Worm (Caenorhabditis elegans) whole organism, L2 larva: ENCODE results near the gene C18H9.1.
A peak's percentile ranks its signal among the peaks of the same experiment; 100 is the strongest.

Source experiments
- F13H6.1 ChIP-seq: sonication (generic microtip); optimal IDR thresholded peaks from 2 replicates; lab custom pipeline; 2016; ENCODE audit warnings: missing genetic modification characterization, missing compliant biosample characterization
- R02D3.7 ChIP-seq: fragments of 150-350 bp; optimal IDR thresholded peaks from 2 replicates; lab custom pipeline; 2014; ENCODE audit warnings: missing biosample characterization, missing genetic modification characterization
- Y55F3AM.14 ChIP-seq: fragments of 200-800 bp; sonication (Bioruptor generic); optimal IDR thresholded peaks from 2 replicates; lab custom pipeline; 2018; ENCODE audit warnings: mild to moderate bottlenecking, missing genetic modification characterization, missing compliant biosample characterization
- alr-1 ChIP-seq: fragments of 150-350 bp; optimal IDR thresholded peaks from 2 replicates; lab custom pipeline; 2014; ENCODE audit warnings: missing biosample characterization, missing genetic modification characterization
- aly-2 ChIP-seq: fragments of 150-350 bp; optimal IDR thresholded peaks from 2 replicates; lab custom pipeline; 2014; ENCODE audit warnings: missing biosample characterization, missing genetic modification characterization
- ama-1 ChIP-seq: fragments of 150-350 bp; optimal IDR thresholded peaks from 2 replicates; lab custom pipeline; 2018; ENCODE audit warnings: inconsistent platforms
- blmp-1 ChIP-seq: sonication (generic microtip); optimal IDR thresholded peaks from 2 replicates; lab custom pipeline; 2017; ENCODE audit warnings: missing genetic modification characterization, mild to moderate bottlenecking, missing compliant biosample characterization, antibody characterized with exemption, moderate library complexity; ENCODE audit not compliant: insufficient read depth
- ceh-16 ChIP-seq: fragments of 150-350 bp; optimal IDR thresholded peaks from 2 replicates; lab custom pipeline; 2014; ENCODE audit warnings: missing biosample characterization, missing genetic modification characterization
- ceh-82 ChIP-seq: fragments of 150-350 bp; optimal IDR thresholded peaks from 2 replicates; lab custom pipeline; 2014; ENCODE audit warnings: missing biosample characterization, missing genetic modification characterization
- dmd-4 ChIP-seq: sonication (generic microtip); optimal IDR thresholded peaks from 2 replicates; lab custom pipeline; 2017; ENCODE audit warnings: missing biosample characterization, missing genetic modification characterization
- egl-27 ChIP-seq: sonication (generic microtip); optimal IDR thresholded peaks from 3 replicates; lab custom pipeline; 2017; ENCODE audit warnings: missing biosample characterization, missing genetic modification reagents, missing genetic modification characterization
- elt-3 ChIP-seq: sonication (generic microtip); optimal IDR thresholded peaks from 2 replicates; lab custom pipeline; 2017; ENCODE audit warnings: missing biosample characterization, missing genetic modification characterization
- fos-1 ChIP-seq: fragments of 150-350 bp; optimal IDR thresholded peaks from 2 replicates; lab custom pipeline; 2014; ENCODE audit warnings: missing biosample characterization, missing genetic modification characterization
- lin-13 ChIP-seq: fragments of 150-350 bp; optimal IDR thresholded peaks from 2 replicates; lab custom pipeline; 2014; ENCODE audit warnings: missing biosample characterization, missing genetic modification reagents, missing genetic modification characterization
- lin-39 ChIP-seq: fragments of 150-350 bp; optimal IDR thresholded peaks from 2 replicates; lab custom pipeline; 2014; ENCODE audit warnings: missing biosample characterization, missing genetic modification reagents, missing genetic modification characterization
- mbf-1 ChIP-seq: sonication (generic microtip); optimal IDR thresholded peaks from 2 replicates; lab custom pipeline; 2017; ENCODE audit warnings: missing biosample characterization, missing genetic modification characterization
- mdl-1 ChIP-seq, 2 experiments: fragments of 150-350 bp in 1 of 2; sonication (generic microtip) in 1 of 2; optimal IDR thresholded peaks; 2 replicates each; lab custom pipeline; 2017; ENCODE audit warnings: missing biosample characterization in 2 of 2, missing genetic modification characterization in 2 of 2
- nhr-10 ChIP-seq: sonication (generic microtip); optimal IDR thresholded peaks from 2 replicates; lab custom pipeline; 2017; ENCODE audit warnings: missing biosample characterization, missing genetic modification characterization
- nhr-21 ChIP-seq: fragments of 150-350 bp; optimal IDR thresholded peaks from 2 replicates; lab custom pipeline; 2014; ENCODE audit warnings: missing biosample characterization, missing genetic modification characterization
- nhr-237 ChIP-seq: fragments of 150-350 bp; optimal IDR thresholded peaks from 2 replicates; lab custom pipeline; 2014; ENCODE audit warnings: missing biosample characterization, missing genetic modification characterization
- nhr-25 ChIP-seq: fragments of 150-350 bp; sonication (generic microtip); optimal IDR thresholded peaks from 3 replicates; lab custom pipeline; 2014; ENCODE audit warnings: missing biosample characterization, missing genetic modification characterization
- nhr-6 ChIP-seq: fragments of 150-350 bp; optimal IDR thresholded peaks from 2 replicates; lab custom pipeline; 2014; ENCODE audit warnings: missing biosample characterization, missing genetic modification characterization
- nhr-77 ChIP-seq: fragments of 150-350 bp; optimal IDR thresholded peaks from 2 replicates; lab custom pipeline; 2014; ENCODE audit warnings: missing biosample characterization, missing genetic modification characterization
- peb-1 ChIP-seq: fragments of 150-350 bp; optimal IDR thresholded peaks from 2 replicates; lab custom pipeline; 2014; ENCODE audit warnings: missing biosample characterization, missing genetic modification characterization
- sem-4 ChIP-seq: fragments of 150-350 bp; optimal IDR thresholded peaks from 2 replicates; lab custom pipeline; 2014; ENCODE audit warnings: missing biosample characterization, missing genetic modification reagents, missing genetic modification characterization
- sma-3 ChIP-seq: sonication (generic microtip); optimal IDR thresholded peaks from 2 replicates; lab custom pipeline; 2016; ENCODE audit warnings: missing genetic modification reagents, missing genetic modification characterization, missing compliant biosample characterization
- sma-9 ChIP-seq, 2 experiments: fragments of 150-350 bp in 1 of 2; sonication (generic microtip) in 1 of 2; optimal IDR thresholded peaks; 2 replicates each; lab custom pipeline; 2014 to 2016; ENCODE audit warnings: missing genetic modification characterization in 2 of 2, mild to moderate bottlenecking in 1 of 2, missing biosample characterization in 1 of 2, missing compliant biosample characterization in 1 of 2, missing genetic modification reagents in 1 of 2, moderate library complexity in 1 of 2
- unc-39 ChIP-seq: fragments of 150-350 bp; optimal IDR thresholded peaks from 2 replicates; lab custom pipeline; 2014; ENCODE audit warnings: missing biosample characterization, missing genetic modification characterization
- unc-55 ChIP-seq: fragments of 150-350 bp; sonication (generic microtip); optimal IDR thresholded peaks from 3 replicates; lab custom pipeline; 2014; ENCODE audit warnings: missing biosample characterization, missing genetic modification reagents, missing genetic modification characterization
- unc-62 ChIP-seq: fragments of 150-350 bp; optimal IDR thresholded peaks from 2 replicates; lab custom pipeline; 2014; ENCODE audit warnings: missing biosample characterization, missing genetic modification reagents, missing genetic modification characterization
- ztf-1 ChIP-seq: fragments of 200-800 bp; sonication (Bioruptor generic); conservative IDR thresholded peaks from 2 replicates; pipeline ENCODE4 v1.3.6; 2022; ENCODE audit warnings: missing genetic modification characterization, missing compliant biosample characterization
- ztf-11 ChIP-seq: sonication (generic microtip); optimal IDR thresholded peaks from 2 replicates; lab custom pipeline; 2017; ENCODE audit warnings: missing biosample characterization, missing genetic modification characterization

The C18H9.1 gene

DNA sequence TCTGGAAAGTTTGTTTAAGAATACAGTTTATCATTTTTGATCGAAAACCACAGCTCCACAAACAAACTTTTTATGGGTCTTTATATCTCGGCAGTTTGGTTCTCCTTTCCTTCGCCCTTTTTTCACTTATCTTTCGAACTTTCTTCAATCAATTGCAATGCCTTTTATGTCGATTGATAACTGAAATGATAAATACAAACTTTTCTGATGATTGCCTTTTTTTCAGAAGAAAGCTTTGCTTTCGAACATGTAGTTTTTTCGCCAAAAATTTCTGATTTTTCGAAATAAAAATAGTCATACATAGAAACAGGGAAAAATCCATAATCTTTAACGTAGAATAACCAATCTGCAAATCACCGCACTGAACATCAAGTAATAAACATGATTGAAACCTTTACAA is 37.7 kb upstream of the C18H9.1 start, which contains the start of gene T19D12.2:
T19D12.2 (plus strand) TSS at position 125 of the 400 bp plus-strand sequence.
- TF ChIP-seq ceh-16 (tag; lab: Kevin White, UChicago) (no peak), fos-1 (tag; lab: Kevin White, UChicago) (peak; percentile 82)

DNA sequence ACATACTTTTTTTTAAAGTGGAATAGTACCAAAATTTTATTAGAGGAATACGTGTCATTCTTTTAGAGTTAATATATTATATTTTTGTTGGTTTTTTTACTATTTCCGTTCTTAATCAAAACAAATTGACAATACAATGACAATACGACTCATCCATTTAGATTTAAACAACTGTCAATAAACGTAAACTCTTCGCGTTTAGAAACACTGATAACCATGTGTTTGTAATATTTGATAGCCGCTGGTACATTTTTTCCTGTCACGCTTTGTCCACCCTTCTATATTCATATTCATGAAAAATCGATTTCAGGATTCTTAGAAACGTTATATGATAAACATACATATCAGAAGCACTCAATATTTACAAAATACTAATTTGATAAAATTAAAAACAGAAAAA is 35.1 kb upstream of the C18H9.1 start:
- TF ChIP-seq mbf-1 (no peak), mdl-1 (tag; optimal IDR thresholded peaks at IDR 0.05; lab: Kevin White, UChicago) (no peak), fos-1 (tag; lab: Kevin White, UChicago) (peak; percentile 30), nhr-10 (tag; lab: Kevin White, UChicago) (no peak), unc-55 (GFP tag; lab: Kevin White, UChicago) (no peak), nhr-77 (tag; lab: Kevin White, UChicago) (no peak), dmd-4 (tag; lab: Kevin White, UChicago) (no peak)

DNA sequence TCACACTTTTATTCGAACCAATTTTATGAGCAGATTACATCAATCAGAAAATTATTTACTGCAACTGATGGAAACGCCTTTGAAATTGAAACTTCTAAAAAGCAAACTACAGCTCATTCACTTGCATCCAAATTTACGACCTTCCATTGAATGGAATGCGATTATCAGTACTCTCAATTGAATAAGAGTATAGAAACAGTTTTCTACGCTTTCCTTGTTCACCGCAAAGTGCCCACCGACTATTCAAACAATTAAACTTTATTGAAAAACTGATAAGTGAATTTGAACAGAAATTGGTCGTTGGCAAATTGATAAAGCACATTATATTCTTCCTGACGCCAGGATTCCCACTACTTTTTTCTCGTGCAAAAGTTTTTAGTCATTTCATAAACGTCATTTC is 33.0 kb upstream of the C18H9.1 start:
- TF ChIP-seq nhr-25 (tag; lab: Kevin White, UChicago) (no peak), ceh-82 (tag; lab: Kevin White, UChicago) (no peak), sma-9 (GFP tag; optimal IDR thresholded peaks at IDR 0.05; lab: Kevin White, UChicago) (peak; percentile 14), sma-9 (tag; optimal IDR thresholded peaks at IDR 0.05; lab: Kevin White, UChicago) (no peak), fos-1 (tag; lab: Kevin White, UChicago) (peak; percentile 81), Y55F3AM.14 (GFP tag; lab: Kevin White, UChicago) (no peak), ama-1 (lab: Kevin White, UChicago) (no peak)

DNA sequence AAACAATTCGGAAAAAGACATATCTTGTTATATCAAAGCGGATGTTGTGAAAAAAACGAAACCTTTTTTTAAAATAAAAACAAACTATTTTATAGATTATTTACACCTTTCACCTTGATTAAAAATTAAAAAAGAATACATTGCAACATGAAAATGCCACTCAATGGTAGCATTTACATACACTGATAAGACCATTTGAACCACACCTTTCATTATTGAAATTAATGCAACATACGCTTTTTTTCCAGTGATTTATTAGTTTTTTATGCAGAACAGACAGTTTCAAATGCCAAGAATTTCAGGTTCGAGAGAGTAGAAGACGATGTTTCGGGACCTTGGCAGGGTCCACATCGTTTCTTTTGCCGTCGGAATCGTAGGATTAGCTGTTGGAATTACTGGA is 32.3 kb upstream of the C18H9.1 start, which contains the start of gene T19D12.1:
T19D12.1 (plus strand) TSS at position 301 of the 400 bp plus-strand sequence.
- TF ChIP-seq lin-39 = no peak
- TF ChIP-seq unc-62 (GFP tag; lab: Kevin White, UChicago) = no peak
- TF ChIP-seq alr-1 (tag; lab: Kevin White, UChicago) = no peak
- TF ChIP-seq peb-1 (tag; lab: Kevin White, UChicago) = no peak
- TF ChIP-seq lin-13 = no peak
- no peak for TF ChIP-seq nhr-6 (tag; lab: Kevin White, UChicago)
- TF ChIP-seq unc-39 (tag; lab: Kevin White, UChicago) = no peak
- TF ChIP-seq ceh-82 (tag; lab: Kevin White, UChicago) = no peak
- TF ChIP-seq sma-9 (GFP tag; optimal IDR thresholded peaks at IDR 0.05; lab: Kevin White, UChicago) = no peak
- no peak for TF ChIP-seq sma-9 (tag; optimal IDR thresholded peaks at IDR 0.05; lab: Kevin White, UChicago)
- TF ChIP-seq nhr-237 (tag; lab: Kevin White, UChicago) = no peak
- TF ChIP-seq F13H6.1 (tag; lab: Kevin White, UChicago) = no peak
- no peak for TF ChIP-seq sem-4
- TF ChIP-seq egl-27 (tag; lab: Kevin White, UChicago) = no peak
- no peak for TF ChIP-seq ztf-1 (GFP tag; lab: Robert Waterston, UW)
- no peak for TF ChIP-seq nhr-10 (tag; lab: Kevin White, UChicago)

DNA sequence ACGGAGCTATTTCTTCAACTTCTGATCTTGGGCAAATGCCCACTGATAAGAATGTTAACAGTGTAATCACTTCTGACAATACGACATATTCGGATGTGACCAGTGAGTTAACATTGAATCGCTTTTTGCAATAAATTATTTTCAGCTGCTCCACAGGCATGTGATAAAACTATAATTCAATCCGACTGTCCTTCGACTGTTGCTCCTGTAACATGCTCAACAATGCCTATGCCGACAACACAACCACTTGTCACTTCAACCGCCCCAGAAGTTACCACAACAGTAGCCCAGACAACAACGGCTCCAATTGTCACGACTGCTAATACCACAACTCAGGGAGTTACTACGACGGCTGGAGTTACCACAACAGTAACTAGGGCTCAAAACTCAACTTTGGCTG is 31.4 kb upstream of the C18H9.1 start:
- TF ChIP-seq aly-2 (no peak), nhr-21 (tag; lab: Kevin White, UChicago) (no peak), peb-1 (tag; lab: Kevin White, UChicago) (no peak), nhr-25 (tag; lab: Kevin White, UChicago) (no peak), R02D3.7 (tag; lab: Kevin White, UChicago) (no peak), sma-3 (GFP tag; lab: Kevin White, UChicago) (no peak), nhr-77 (tag; lab: Kevin White, UChicago) (no peak), nhr-237 (tag; lab: Kevin White, UChicago) (no peak), ceh-16 (tag; lab: Kevin White, UChicago) (no peak), blmp-1 (tag; lab: Kevin White, UChicago) (no peak), elt-3 (tag; lab: Kevin White, UChicago) (no peak), sem-4 (no peak), Y55F3AM.14 (GFP tag; lab: Kevin White, UChicago) (no peak), ceh-82 (tag; lab: Kevin White, UChicago) (no peak), ztf-11 (tag; lab: Kevin White, UChicago) (no peak), lin-13 (no peak)
